Fruit fly (Drosophila melanogaster): Measurements from ENCODE around the gene SrpRbeta.

Gene SrpRbeta

dm6 chr3L:8688694-8689291 is 31.2 kb downstream of the SrpRbeta start:
- TF ChIP-seq EcR (GFP tag; optimal IDR thresholded peaks at IDR 0.05): peak; percentile 44
- no peak for TF ChIP-seq CG4496 (GFP tag; IDR thresholded peaks at IDR 0.05)

- no peak for TF ChIP-seq CG13204 (GFP tag; optimal IDR thresholded peaks at IDR 0.05)
- TF ChIP-seq CG8301 (tag; optimal IDR thresholded peaks at IDR 0.05): no peak
- no peak for TF ChIP-seq rn (GFP tag; IDR thresholded peaks at IDR 0.05)
- TF ChIP-seq CG8159 (tag; optimal IDR thresholded peaks at IDR 0.05): no peak
- no peak for TF ChIP-seq CG10348 (GFP tag; IDR thresholded peaks at IDR 0.05)
- no peak for TF ChIP-seq gl (tag; optimal IDR thresholded peaks at IDR 0.05)
- TF ChIP-seq CG4496 (GFP tag; IDR thresholded peaks at IDR 0.05): no peak
- TF ChIP-seq CG32121 (GFP tag; IDR thresholded peaks at IDR 0.05): no peak
- no peak for TF ChIP-seq EcR (GFP tag; optimal IDR thresholded peaks at IDR 0.05)
- TF ChIP-seq CG9948 (tag; optimal IDR thresholded peaks at IDR 0.05): no peak
- no peak for TF ChIP-seq Pif1B (GFP tag; optimal IDR thresholded peaks at IDR 0.05)
- TF ChIP-seq D1 (tag; optimal IDR thresholded peaks at IDR 0.05): no peak
- no peak for TF ChIP-seq Snoo (tag; optimal IDR thresholded peaks at IDR 0.05)
Measured at dm6 chr3L:8686646-8687045, 33.4 kb downstream of the SrpRbeta start.

DNA sequence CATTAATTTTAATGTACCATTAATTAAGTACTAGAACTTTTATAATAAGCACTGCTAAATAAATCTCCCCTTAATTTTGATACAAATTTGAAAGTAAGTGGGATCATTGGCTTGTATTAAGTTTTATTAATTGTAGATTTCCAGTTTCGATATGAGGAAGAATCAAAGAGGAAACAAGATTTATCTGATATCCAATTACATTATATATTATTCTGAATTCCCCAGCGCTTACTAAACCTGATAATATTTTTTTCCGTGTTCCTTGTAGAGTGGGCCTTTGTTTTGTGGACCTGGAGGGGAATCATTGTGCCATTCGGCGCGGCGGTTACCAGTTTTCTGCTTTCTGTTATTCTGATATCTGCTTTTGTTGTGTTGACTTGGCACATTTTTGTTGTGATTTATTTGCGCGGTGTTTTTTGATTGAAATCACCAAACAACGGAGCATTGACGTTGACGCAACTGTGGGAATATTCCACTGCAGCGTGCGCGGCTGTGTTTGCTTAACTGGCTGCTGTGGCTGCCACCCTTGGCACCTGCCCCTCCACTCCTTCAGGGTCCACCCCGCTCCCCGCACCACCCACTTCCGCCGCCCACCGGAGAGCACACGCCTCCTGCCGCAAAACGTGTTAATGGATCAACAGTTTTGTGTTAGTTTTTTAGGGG is 35.5 kb downstream of the SrpRbeta start:
- TF ChIP-seq Snoo (tag; optimal IDR thresholded peaks at IDR 0.05): no peak
- no peak for TF ChIP-seq CG12605 (GFP tag; IDR thresholded peaks at IDR 0.05)
- no peak for TF ChIP-seq D1 (tag; optimal IDR thresholded peaks at IDR 0.05)
- TF ChIP-seq CG4496 (GFP tag; IDR thresholded peaks at IDR 0.05): 0 out of 3 replicates have a peak, but pooled peaks have one; percentile 24
- no peak for TF ChIP-seq Ets98B (GFP tag; IDR thresholded peaks at IDR 0.05)
- no peak for TF ChIP-seq gl (tag; optimal IDR thresholded peaks at IDR 0.05)
- TF ChIP-seq CG9948 (tag; optimal IDR thresholded peaks at IDR 0.05): no peak
- TF ChIP-seq EcR (GFP tag; optimal IDR thresholded peaks at IDR 0.05): peak; percentile 38
- peak; percentile 25 for TF ChIP-seq CG15710 (tag; optimal IDR thresholded peaks at IDR 0.05)
- no peak for TF ChIP-seq Pif1B (GFP tag; optimal IDR thresholded peaks at IDR 0.05)
- TF ChIP-seq CG34367 (tag; optimal IDR thresholded peaks at IDR 0.05): no peak
- TF ChIP-seq CG10348 (GFP tag; IDR thresholded peaks at IDR 0.05): no peak
- TF ChIP-seq fd96Ca (GFP tag; IDR thresholded peaks at IDR 0.05): no peak
- TF ChIP-seq CG14655 (GFP tag; optimal IDR thresholded peaks at IDR 0.05): no peak
- peak; percentile 11 for TF ChIP-seq Pif1A (GFP tag; optimal IDR thresholded peaks at IDR 0.05)
- no peak for TF ChIP-seq CG17806 (tag; optimal IDR thresholded peaks at IDR 0.05)
- no peak for TF ChIP-seq rn (GFP tag; IDR thresholded peaks at IDR 0.05)
- TF ChIP-seq CG13204 (GFP tag; optimal IDR thresholded peaks at IDR 0.05): no peak
- TF ChIP-seq CG32121 (GFP tag; IDR thresholded peaks at IDR 0.05): no peak
- TF ChIP-seq CG8301 (tag; optimal IDR thresholded peaks at IDR 0.05): no peak
- TF ChIP-seq CG8159 (tag; optimal IDR thresholded peaks at IDR 0.05): peak; percentile 42

DNA sequence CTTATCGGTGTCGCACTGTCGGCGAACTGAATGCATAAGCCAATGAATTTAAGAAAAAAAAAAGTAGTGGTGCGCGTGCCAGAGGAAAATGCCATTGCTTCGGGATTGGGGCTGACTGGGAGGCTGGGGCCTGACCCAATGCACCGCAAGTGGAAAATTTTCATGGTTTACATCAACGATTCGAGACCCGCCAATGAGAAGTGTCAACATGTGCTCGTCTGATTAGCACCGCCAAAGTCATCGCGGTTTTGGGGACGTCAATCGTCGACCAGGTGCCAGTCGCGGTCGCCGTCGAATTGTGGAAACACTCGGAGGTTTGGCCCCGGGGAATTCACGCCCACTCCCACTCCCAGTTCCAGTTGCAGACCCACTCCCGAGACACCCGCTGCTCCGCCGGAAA is 36.3 kb downstream of the SrpRbeta start:
- TF ChIP-seq CG9948 (tag; optimal IDR thresholded peaks at IDR 0.05): no peak
- 0 out of 3 replicates have a peak, but pooled peaks have one; percentile 37 for TF ChIP-seq fd96Ca (GFP tag; IDR thresholded peaks at IDR 0.05)

DNA sequence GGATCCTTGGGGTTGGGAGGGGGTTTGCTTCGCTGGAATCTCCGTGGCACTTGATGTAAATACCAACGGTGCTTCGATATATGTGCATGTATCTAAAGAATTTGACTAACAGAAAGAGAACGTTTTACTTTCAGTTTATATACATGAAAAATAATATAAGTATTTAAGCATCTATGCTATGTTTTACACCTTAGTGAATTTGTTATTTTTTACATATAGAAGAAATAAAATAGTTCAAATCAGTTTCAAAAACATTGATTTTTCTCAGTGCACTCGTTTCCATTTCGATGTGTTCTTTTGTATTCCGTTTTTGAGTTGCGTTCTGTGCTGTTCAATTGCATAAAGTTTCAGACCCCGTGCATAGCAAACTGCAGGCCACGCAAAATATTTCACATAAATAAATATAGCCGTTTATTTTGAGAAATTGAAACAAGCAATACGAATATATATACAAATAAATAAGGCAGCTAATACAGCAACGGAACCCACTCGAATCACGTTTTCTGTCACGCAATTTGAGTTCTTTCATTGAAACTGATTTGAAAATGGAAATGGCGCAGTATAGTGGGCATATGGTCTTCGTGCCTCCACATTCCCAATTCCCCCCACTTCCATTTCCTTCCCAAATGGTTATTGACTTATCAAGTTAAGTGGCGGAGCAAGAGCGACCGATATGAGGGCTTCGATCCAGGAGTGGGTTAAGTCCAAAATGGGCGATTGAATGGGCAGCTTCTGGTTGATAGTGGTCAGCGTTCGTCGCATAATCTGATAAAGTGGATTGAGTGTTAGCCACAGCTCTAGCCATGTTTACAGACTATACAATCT is 37.3 kb downstream of the SrpRbeta start:
- TF ChIP-seq Ets98B (GFP tag; IDR thresholded peaks at IDR 0.05) (no peak; the same call in 1 of the 2 replicates), CG8159 (tag; optimal IDR thresholded peaks at IDR 0.05) (peak; percentile 25), EcR (GFP tag; optimal IDR thresholded peaks at IDR 0.05) (no peak), CG8301 (tag; optimal IDR thresholded peaks at IDR 0.05) (no peak), CG9948 (tag; optimal IDR thresholded peaks at IDR 0.05) (peak; percentile 15), CG15710 (tag; optimal IDR thresholded peaks at IDR 0.05) (no peak), Pif1B (GFP tag; optimal IDR thresholded peaks at IDR 0.05) (no peak), CG10348 (GFP tag; IDR thresholded peaks at IDR 0.05) (no peak), CG17806 (tag; optimal IDR thresholded peaks at IDR 0.05) (peak; percentile 41), Pif1A (GFP tag; optimal IDR thresholded peaks at IDR 0.05) (no peak), CG34367 (tag; optimal IDR thresholded peaks at IDR 0.05) (no peak), CG12605 (GFP tag; IDR thresholded peaks at IDR 0.05) (no peak), rn (GFP tag; IDR thresholded peaks at IDR 0.05) (no peak), CG14655 (GFP tag; optimal IDR thresholded peaks at IDR 0.05) (peak; percentile 8), gl (tag; optimal IDR thresholded peaks at IDR 0.05) (no peak), Snoo (tag; optimal IDR thresholded peaks at IDR 0.05) (no peak), fd96Ca (GFP tag; IDR thresholded peaks at IDR 0.05) (no peak), CG32121 (GFP tag; IDR thresholded peaks at IDR 0.05) (peak; percentile 26; the same call in 1 of the 2 replicates), CG4496 (GFP tag; IDR thresholded peaks at IDR 0.05) (peak; percentile 48; the same call in 1 of the 3 replicates)
